Worm (Caenorhabditis elegans) whole organism, L3 larva: Measurements from ENCODE around the gene C37H5.13.

ENCODE experiments used
- ceh-82 ChIP-seq: fragments of 150-350 bp; optimal IDR thresholded peaks from 2 replicates; lab custom pipeline; 2014; ENCODE audit warnings: missing biosample characterization, missing genetic modification characterization
- nhr-67 ChIP-seq: fragments of 150-350 bp; optimal IDR thresholded peaks from 2 replicates; lab custom pipeline; 2014; ENCODE audit warnings: missing biosample characterization, missing genetic modification characterization

DNA sequence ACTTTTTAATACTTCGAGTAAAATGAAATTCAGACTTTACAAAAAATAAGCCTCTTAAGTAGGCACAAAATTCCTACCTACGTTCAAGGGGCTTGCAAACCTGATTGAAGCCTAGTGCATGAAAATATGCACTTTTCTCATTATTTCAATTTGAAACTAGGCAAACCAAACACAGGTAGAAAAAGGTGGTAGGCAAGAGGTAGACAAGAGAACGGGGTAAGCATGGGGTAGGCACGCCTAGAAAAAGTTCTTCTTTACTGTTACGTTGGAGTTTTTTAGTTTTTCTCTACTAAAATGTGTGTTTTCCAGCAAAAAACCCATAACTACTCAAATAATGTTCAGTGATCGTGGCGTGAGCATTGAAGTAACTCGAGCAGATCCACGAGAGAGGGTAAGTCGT is 11.6 kb downstream of the C37H5.13 start, which contains the start of gene nex-4:
- TF ChIP-seq ceh-82 (tag; lab: Kevin White, UChicago): no peak
- TF ChIP-seq nhr-67: no peak
